Fruit fly (Drosophila melanogaster): ENCODE results near the gene CG34302.
A peak's percentile ranks its signal among the peaks of the same experiment; 100 is the strongest.

Gene CG34302

dm6 chr3R:9872133-9872814 lies 48.7 kb upstream of the CG34302 start (continued):
- TF ChIP-seq toy (GFP tag; IDR thresholded peaks at IDR 0.05) (no peak), D (optimal IDR thresholded peaks at IDR 0.05) (no peak), D (GFP tag; optimal IDR thresholded peaks at IDR 0.05) (peak; percentile 2), CG4730 (GFP tag; IDR thresholded peaks at IDR 0.05) (no peak), lov (optimal IDR thresholded peaks at IDR 0.05) (no peak), lov (GFP tag; IDR thresholded peaks at IDR 0.05) (0 out of 3 replicates have a peak, but pooled peaks have one; percentile 5), CG2199 (GFP tag; IDR thresholded peaks at IDR 0.05) (peak; percentile 78; the same call in 2 of the 3 replicates), rib (GFP tag; IDR thresholded peaks at IDR 0.05) (no peak), chinmo (GFP tag; IDR thresholded peaks at IDR 0.05; ENCODE audit: partially characterized antibody) (peak; percentile 86; the same call in 3 of the 4 replicates), Poxn (GFP tag; IDR thresholded peaks at IDR 0.05) (no peak), CG3065 (GFP tag; optimal IDR thresholded peaks at IDR 0.05) (no peak), disco-r (GFP tag; optimal IDR thresholded peaks at IDR 0.05) (no peak), CG9727 (GFP tag; optimal IDR thresholded peaks at IDR 0.05) (no peak), Sox100B (GFP tag; optimal IDR thresholded peaks at IDR 0.05) (peak; percentile 6), kay (GFP tag; optimal IDR thresholded peaks at IDR 0.05) (no peak), Asciz (GFP tag; optimal IDR thresholded peaks at IDR 0.05) (peak; percentile 14), CG16815 (GFP tag; optimal IDR thresholded peaks at IDR 0.05) (no peak), CG6175 (GFP tag; IDR thresholded peaks at IDR 0.05) (no peak), gem (tag; optimal IDR thresholded peaks at IDR 0.05) (peak; percentile 57), B-H2 (GFP tag; optimal IDR thresholded peaks at IDR 0.05) (no peak), CG7963 (GFP tag; IDR thresholded peaks at IDR 0.05; ENCODE audit: partially characterized antibody) (no peak), ci (GFP tag; IDR thresholded peaks at IDR 0.05) (peak; percentile 55; the same call in 2 of the 3 replicates), CG6813 (GFP tag; optimal IDR thresholded peaks at IDR 0.05) (no peak), Dll (GFP tag; IDR thresholded peaks at IDR 0.05; ENCODE audit: partially characterized antibody) (no peak), CG34224 (GFP tag; IDR thresholded peaks at IDR 0.05; ENCODE audit: partially characterized antibody) (no peak), ro (GFP tag; IDR thresholded peaks at IDR 0.05) (no peak), sisA (GFP tag; IDR thresholded peaks at IDR 0.05) (no peak), Fer1 (GFP tag; optimal IDR thresholded peaks at IDR 0.05) (no peak), cg (GFP tag; optimal IDR thresholded peaks at IDR 0.05) (peak; percentile 88), H15 (GFP tag; IDR thresholded peaks at IDR 0.05) (no peak), CG2120 (GFP tag; optimal IDR thresholded peaks at IDR 0.05) (peak; percentile 12), CG30431 (GFP tag; optimal IDR thresholded peaks at IDR 0.05) (no peak), CG9437 (GFP tag; optimal IDR thresholded peaks at IDR 0.05) (no peak), Hsf (GFP tag; optimal IDR thresholded peaks at IDR 0.05) (peak; percentile 11), tgo (GFP tag; IDR thresholded peaks at IDR 0.05) (peak; percentile 18; the same call in 2 of the 3 replicates), CG7987 (GFP tag; optimal IDR thresholded peaks at IDR 0.05) (no peak), Oli (tag; optimal IDR thresholded peaks at IDR 0.05) (no peak), CG34376 (GFP tag; optimal IDR thresholded peaks at IDR 0.05) (no peak), CG17568 (GFP tag; optimal IDR thresholded peaks at IDR 0.05) (peak; percentile 32), Hmx (GFP tag; optimal IDR thresholded peaks at IDR 0.05) (no peak), fd3F (GFP tag; optimal IDR thresholded peaks at IDR 0.05) (peak; percentile 18), Scr (GFP tag; IDR thresholded peaks at IDR 0.05; ENCODE audit: partially characterized antibody) (no peak), zen2 (GFP tag; IDR thresholded peaks at IDR 0.05; ENCODE audit: partially characterized antibody) (no peak), lmd (GFP tag; IDR thresholded peaks at IDR 0.05) (peak; percentile 7; the same call in 1 of the 2 replicates), Elba2 (GFP tag; optimal IDR thresholded peaks at IDR 0.05) (no peak), BEAF-32 (GFP tag; optimal IDR thresholded peaks at IDR 0.05) (no peak), tin (GFP tag; optimal IDR thresholded peaks at IDR 0.05) (no peak), pan (optimal IDR thresholded peaks at IDR 0.05) (no peak), pan (GFP tag; optimal IDR thresholded peaks at IDR 0.05 in 1 of 2, IDR thresholded peaks at IDR 0.05 in 1 of 2) (peak in 1 of 2 experiments; percentile 38), Eip74EF (GFP tag; optimal IDR thresholded peaks at IDR 0.05) (no peak)

All from whole organism, embryonic.